Fruit fly (Drosophila melanogaster): ENCODE measurements around the gene Spn77Bc.

DNA sequence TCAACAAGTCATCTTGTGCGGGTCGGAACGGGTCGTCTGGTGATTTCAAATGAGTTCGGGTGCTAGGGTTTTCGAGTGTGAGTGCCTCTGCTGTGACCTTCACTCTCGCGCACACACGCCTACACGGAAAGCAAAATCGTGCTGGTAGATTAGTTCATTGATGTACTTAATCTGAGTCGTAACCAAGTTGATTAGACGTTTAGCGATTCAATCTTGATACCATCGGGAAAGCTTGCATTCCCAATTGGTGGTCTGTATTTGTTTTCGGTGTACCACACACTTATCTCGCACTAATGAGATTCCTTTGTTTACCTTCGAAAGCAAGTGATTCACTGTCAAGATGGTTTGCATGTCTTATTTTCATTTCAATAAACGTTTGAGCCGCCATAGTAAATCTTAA is 46.5 kb downstream of the Spn77Bc start:
- TF ChIP-seq CG34367 (tag; optimal IDR thresholded peaks at IDR 0.05): no peak
- no peak for TF ChIP-seq CG8301 (tag; optimal IDR thresholded peaks at IDR 0.05)
- no peak for TF ChIP-seq CG13204 (GFP tag; optimal IDR thresholded peaks at IDR 0.05)

All from whole organism, pupa.